Worm (Caenorhabditis elegans): ENCODE results near the gene F53H4.4.

F53H4.4 gene

DNA sequence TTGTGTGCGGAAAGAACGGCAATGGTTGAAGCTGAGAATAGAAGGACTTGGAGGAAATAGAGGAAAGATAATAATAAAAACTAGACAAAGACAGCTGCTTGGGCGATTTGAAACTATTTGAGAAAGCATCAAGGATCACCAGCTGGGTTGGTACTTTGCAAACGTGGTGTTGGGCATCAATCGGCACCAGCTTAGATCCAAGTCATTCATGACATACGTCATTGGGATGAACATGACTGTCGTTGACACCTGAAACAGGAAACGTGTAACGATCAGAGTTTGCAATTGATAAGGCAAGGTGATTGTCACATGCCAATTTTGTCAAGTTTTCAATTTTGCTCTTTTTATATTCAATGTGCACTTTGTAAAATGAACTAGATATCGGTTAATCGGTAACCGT lies 23.7 kb upstream of the F53H4.4 start (continued):
- TF ChIP-seq nhr-28 (tag; optimal IDR thresholded peaks at IDR 0.05) (no peak), nhr-12 (tag; optimal IDR thresholded peaks at IDR 0.05) (no peak), pag-3 (tag; optimal IDR thresholded peaks at IDR 0.05; ENCODE audit: borderline replicate concordance, insufficient read depth) (no peak), lin-39 (tag; optimal IDR thresholded peaks at IDR 0.05) (no peak), ceh-90 (tag; optimal IDR thresholded peaks at IDR 0.05) (no peak)

DNA sequence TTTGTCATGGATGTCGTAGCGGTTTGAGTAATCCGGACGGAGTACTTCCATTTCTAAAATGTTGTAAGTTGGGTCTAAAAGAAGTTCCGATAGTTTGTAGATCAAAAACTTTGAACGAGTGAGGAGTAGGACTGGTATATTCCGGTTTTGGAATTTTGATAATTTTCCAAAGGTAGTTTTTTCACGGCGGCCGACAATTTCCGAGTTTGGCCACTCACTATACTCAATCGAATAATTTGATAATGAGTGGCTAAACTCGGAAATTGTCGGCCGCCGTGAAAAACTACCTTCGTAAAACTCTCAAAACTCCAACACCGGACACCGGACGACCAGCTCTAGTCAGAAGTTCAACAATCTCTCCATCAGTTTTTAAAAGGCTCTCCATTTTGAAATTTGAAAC lies 21.9 kb upstream of the F53H4.4 start:
- TF ChIP-seq lir-3 (tag; optimal IDR thresholded peaks at IDR 0.05; ENCODE audit: poor library complexity) (no peak), zag-1 (tag; optimal IDR thresholded peaks at IDR 0.05) (no peak), nhr-11 (tag; optimal IDR thresholded peaks at IDR 0.05) (no peak), vab-15 (tag; optimal IDR thresholded peaks at IDR 0.05) (no peak), nhr-12 (tag; optimal IDR thresholded peaks at IDR 0.05) (no peak), fkh-10 (GFP tag; optimal IDR thresholded peaks at IDR 0.05) (no peak), mdl-1 (tag; optimal IDR thresholded peaks at IDR 0.05) (no peak), ceh-82 (tag; optimal IDR thresholded peaks at IDR 0.05) (no peak), nhr-47 (tag; optimal IDR thresholded peaks at IDR 0.05) (no peak), nhr-85 (tag) (no peak), hlh-17 (GFP tag; optimal IDR thresholded peaks at IDR 0.05; ENCODE audit: borderline replicate concordance) (no peak), fkh-4 (tag; optimal IDR thresholded peaks at IDR 0.05; ENCODE audit: borderline replicate concordance) (no peak), snu-23 (GFP tag; optimal IDR thresholded peaks at IDR 0.05) (no peak), blmp-1 (tag; optimal IDR thresholded peaks at IDR 0.05) (no peak), sox-4 (tag; optimal IDR thresholded peaks at IDR 0.05) (no peak), egl-27 (tag; optimal IDR thresholded peaks at IDR 0.05) (no peak)

DNA sequence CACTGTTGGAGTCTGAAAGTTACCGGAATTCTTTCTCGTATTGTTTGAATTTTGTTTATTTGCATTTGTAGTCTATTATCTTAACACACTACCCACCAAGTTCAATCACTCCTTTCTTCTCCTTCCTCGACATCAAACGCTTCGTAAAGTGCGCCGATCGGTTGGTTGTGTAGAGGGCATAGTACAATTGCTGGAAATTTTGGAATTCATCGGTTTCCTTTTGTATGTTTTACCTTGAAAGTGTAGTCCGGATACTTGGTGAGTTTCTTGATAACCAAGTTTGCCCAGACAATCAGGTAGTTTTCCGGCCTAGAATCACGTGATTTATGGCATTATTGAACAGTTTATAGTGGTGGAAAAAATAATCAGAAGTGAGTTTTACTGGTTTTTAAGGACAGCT lies 19.6 kb upstream of the F53H4.4 start:
- TF ChIP-seq C04F5.9 (tag; optimal IDR thresholded peaks at IDR 0.05): no peak
- TF ChIP-seq elt-2 (tag; optimal IDR thresholded peaks at IDR 0.05): peak; percentile 48
- no peak for TF ChIP-seq xbp-1 (tag; optimal IDR thresholded peaks at IDR 0.05)
- no peak for TF ChIP-seq egl-13 (tag; optimal IDR thresholded peaks at IDR 0.05)
- TF ChIP-seq fkh-4 (tag; optimal IDR thresholded peaks at IDR 0.05; ENCODE audit: borderline replicate concordance): no peak
- no peak for TF ChIP-seq blmp-1 (tag; optimal IDR thresholded peaks at IDR 0.05)
- TF ChIP-seq irx-1 (tag; optimal IDR thresholded peaks at IDR 0.05): no peak
- no peak for TF ChIP-seq swsn-7 (tag; optimal IDR thresholded peaks at IDR 0.05)
- no peak for TF ChIP-seq pax-3 (tag; optimal IDR thresholded peaks at IDR 0.05)
- no peak for TF ChIP-seq fkh-10 (GFP tag; optimal IDR thresholded peaks at IDR 0.05)
- TF ChIP-seq unc-86 (tag; optimal IDR thresholded peaks at IDR 0.05): no peak
- TF ChIP-seq lin-35 (GFP tag; optimal IDR thresholded peaks at IDR 0.05): peak in 1 of 2 experiments; percentile 15
- no peak for TF ChIP-seq zag-1 (tag; optimal IDR thresholded peaks at IDR 0.05)
- no peak for TF ChIP-seq unc-98 (GFP tag; IDR thresholded peaks at IDR 0.05)
- no peak for TF ChIP-seq lsy-2 (tag; optimal IDR thresholded peaks at IDR 0.05)
- TF ChIP-seq sptf-1 (tag; optimal IDR thresholded peaks at IDR 0.05): no peak
- no peak for TF ChIP-seq vab-15 (tag; optimal IDR thresholded peaks at IDR 0.05)

DNA sequence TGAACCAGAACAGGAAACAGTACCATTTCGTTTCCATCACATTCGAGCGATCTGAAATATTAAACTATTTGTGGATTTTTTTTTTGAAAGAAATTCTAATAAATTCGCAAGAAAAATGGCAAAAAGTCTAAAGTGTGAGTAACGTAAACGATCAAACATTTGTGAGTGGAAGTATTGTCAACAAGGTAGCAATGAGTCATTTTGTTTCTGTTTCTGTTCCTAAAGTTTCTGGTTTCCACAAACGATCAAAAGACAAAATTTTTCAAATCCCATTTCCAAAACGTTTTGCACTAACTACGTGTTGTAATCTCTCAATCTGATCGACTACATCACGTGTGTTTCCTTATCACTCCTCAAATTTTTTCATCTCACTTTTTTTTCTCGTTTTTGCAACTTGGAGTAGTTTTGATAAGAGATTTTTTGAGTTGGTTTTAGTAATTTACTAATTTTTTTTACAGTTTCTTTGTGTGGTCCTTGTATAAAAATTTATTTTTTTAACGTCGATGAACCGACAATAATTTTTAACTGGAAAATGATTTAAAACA lies 18.6 kb upstream of the F53H4.4 start, which contains the start of gene F59F4.3:
TSS of gene F59F4.3 (minus strand) at position 51 of the 545 bp plus-strand sequence.
- TF ChIP-seq alr-1 (tag; optimal IDR thresholded peaks at IDR 0.05; ENCODE audit: borderline replicate concordance) (no peak), mab-9 (GFP tag; IDR thresholded peaks at IDR 0.05) (no peak), vab-15 (tag; optimal IDR thresholded peaks at IDR 0.05) (no peak), sptf-1 (tag; optimal IDR thresholded peaks at IDR 0.05) (no peak), blmp-1 (tag; optimal IDR thresholded peaks at IDR 0.05) (peak; percentile 66), sox-4 (tag; optimal IDR thresholded peaks at IDR 0.05) (no peak), ceh-82 (tag; optimal IDR thresholded peaks at IDR 0.05) (no peak), F16B12.6 (tag; optimal IDR thresholded peaks at IDR 0.05) (no peak), pqm-1 (tag; optimal IDR thresholded peaks at IDR 0.05) (no peak), efl-1 (optimal IDR thresholded peaks at IDR 0.05) (no peak), efl-1 (GFP tag; optimal IDR thresholded peaks at IDR 0.05 in 1 of 2) (peak in 1 of 2 experiments; percentile 41), nhr-20 (tag; optimal IDR thresholded peaks at IDR 0.05) (peak; percentile 19), elt-2 (tag; optimal IDR thresholded peaks at IDR 0.05) (peak; percentile 54), nhr-28 (tag; optimal IDR thresholded peaks at IDR 0.05) (no peak), grh-1 (GFP tag; IDR thresholded peaks at IDR 0.05) (no peak), isw-1 (GFP tag; IDR thresholded peaks at IDR 0.05) (no peak), nhr-71 (tag; optimal IDR thresholded peaks at IDR 0.05) (peak; percentile 8), ztf-4 (tag; optimal IDR thresholded peaks at IDR 0.05) (no peak), nhr-19 (GFP tag; conservative IDR thresholded peaks at IDR 0.05) (no peak), hlh-4 (tag; optimal IDR thresholded peaks at IDR 0.05) (no peak), egl-13 (tag; optimal IDR thresholded peaks at IDR 0.05) (no peak), lsy-2 (tag; optimal IDR thresholded peaks at IDR 0.05) (peak in 1 of 2 experiments; percentile 38), lin-35 (GFP tag; optimal IDR thresholded peaks at IDR 0.05) (peak in 1 of 2 experiments; percentile 29), nhr-11 (tag; optimal IDR thresholded peaks at IDR 0.05) (no peak), egl-27 (tag; optimal IDR thresholded peaks at IDR 0.05) (no peak)
